Fruit fly (Drosophila melanogaster): ENCODE results near the gene norpA.
A peak's percentile ranks its signal among the peaks of the same experiment; 100 is the strongest.

The norpA gene

dm6 chrX:4322234-4323210 lies at the start of gene norpA (continued):
- TF ChIP-seq CG7745 (tag; optimal IDR thresholded peaks at IDR 0.05), result no peak
- TF ChIP-seq CG11504 (tag; optimal IDR thresholded peaks at IDR 0.05), result peak; percentile 53
- no peak for TF ChIP-seq gt (GFP tag; IDR thresholded peaks at IDR 0.05)
- no peak for TF ChIP-seq Bteb2 (GFP tag; optimal IDR thresholded peaks at IDR 0.05)
- no peak for TF ChIP-seq ab (GFP tag; optimal IDR thresholded peaks at IDR 0.05)
- no peak for TF ChIP-seq Doc2 (GFP tag; IDR thresholded peaks at IDR 0.05)
- TF ChIP-seq br (optimal IDR thresholded peaks at IDR 0.05), result no peak
- no peak for TF ChIP-seq CG10274 (GFP tag; optimal IDR thresholded peaks at IDR 0.05)
- no peak for TF ChIP-seq CG12155 (GFP tag; optimal IDR thresholded peaks at IDR 0.05)
- peak; percentile 82 for TF ChIP-seq stwl (tag; optimal IDR thresholded peaks at IDR 0.05)
- no peak for TF ChIP-seq Ptx1 (GFP tag; IDR thresholded peaks at IDR 0.05)
- no peak for TF ChIP-seq CG7271 (tag; optimal IDR thresholded peaks at IDR 0.05)
- peak; percentile 56 for TF ChIP-seq Ets97D (GFP tag; optimal IDR thresholded peaks at IDR 0.05)
- peak; percentile 59 for TF ChIP-seq CG2678 (tag; optimal IDR thresholded peaks at IDR 0.05)
- TF ChIP-seq tna (GFP tag; IDR thresholded peaks at IDR 0.05; ENCODE audit: partially characterized antibody), result peak; percentile 88
- no peak for TF ChIP-seq kah (GFP tag; optimal IDR thresholded peaks at IDR 0.05)
- peak; percentile 36 for TF ChIP-seq lilli (GFP tag; optimal IDR thresholded peaks at IDR 0.05)
- no peak for TF ChIP-seq NC2α (GFP tag; optimal IDR thresholded peaks at IDR 0.05)
- no peak for TF ChIP-seq Ssrp (tag; optimal IDR thresholded peaks at IDR 0.05)
- TF ChIP-seq Deaf1 (tag; optimal IDR thresholded peaks at IDR 0.05), result peak; percentile 15
- no peak for TF ChIP-seq Hey (tag; optimal IDR thresholded peaks at IDR 0.05)
- TF ChIP-seq CG9797 (GFP tag; optimal IDR thresholded peaks at IDR 0.05), result peak; percentile 12
- peak; percentile 44 for TF ChIP-seq slbo (GFP tag; IDR thresholded peaks at IDR 0.05)
- peak; percentile 25 for TF ChIP-seq PHDP (tag; optimal IDR thresholded peaks at IDR 0.05)
- no peak for TF ChIP-seq CG14965 (GFP tag; optimal IDR thresholded peaks at IDR 0.05; ENCODE audit: borderline replicate concordance)
- peak; percentile 90 for TF ChIP-seq gcm (GFP tag; optimal IDR thresholded peaks at IDR 0.05)
- peak; percentile 19 for TF ChIP-seq CG17359 (tag; optimal IDR thresholded peaks at IDR 0.05)
- TF ChIP-seq Sry-β (GFP tag; optimal IDR thresholded peaks at IDR 0.05), result no peak
- TF ChIP-seq CG14441 (GFP tag; IDR thresholded peaks at IDR 0.05), result no peak
- no peak for TF ChIP-seq gsb-n (tag; optimal IDR thresholded peaks at IDR 0.05)
- peak; percentile 98 for TF ChIP-seq Bgb (GFP tag; IDR thresholded peaks at IDR 0.05; ENCODE audit: partially characterized antibody)
- TF ChIP-seq CG7839 (tag; optimal IDR thresholded peaks at IDR 0.05), result peak; percentile 1
- TF ChIP-seq CG16815 (GFP tag; optimal IDR thresholded peaks at IDR 0.05), result no peak
- no peak for TF ChIP-seq CG17612 (GFP tag; IDR thresholded peaks at IDR 0.05)
- TF ChIP-seq CG10267 (tag; optimal IDR thresholded peaks at IDR 0.05), result peak; percentile 23
- TF ChIP-seq zf30C (GFP tag; optimal IDR thresholded peaks at IDR 0.05), result peak; percentile 30
- no peak for TF ChIP-seq CG10366 (GFP tag; IDR thresholded peaks at IDR 0.05)
- no peak for TF ChIP-seq tio (GFP tag; optimal IDR thresholded peaks at IDR 0.05)
- TF ChIP-seq H2.0 (GFP tag; IDR thresholded peaks at IDR 0.05), result no peak
- peak; percentile 30 for TF ChIP-seq BtbVII (GFP tag; optimal IDR thresholded peaks at IDR 0.05)
- no peak for TF ChIP-seq bigmax (GFP tag; optimal IDR thresholded peaks at IDR 0.05)
- no peak for TF ChIP-seq CG3407 (GFP tag; optimal IDR thresholded peaks at IDR 0.05)
- no peak for TF ChIP-seq CrebB (tag; optimal IDR thresholded peaks at IDR 0.05)
- no peak for TF ChIP-seq CG4707 (GFP tag; optimal IDR thresholded peaks at IDR 0.05)
- no peak for TF ChIP-seq CG14050 (GFP tag; IDR thresholded peaks at IDR 0.05)
- TF ChIP-seq Xrp1 (GFP tag; IDR thresholded peaks at IDR 0.05), result no peak
- no peak for TF ChIP-seq crol (GFP tag; IDR thresholded peaks at IDR 0.05)
- peak; percentile 44 for TF ChIP-seq lab (GFP tag; optimal IDR thresholded peaks at IDR 0.05)
- TF ChIP-seq CG10565 (GFP tag; optimal IDR thresholded peaks at IDR 0.05), result no peak

Measured in whole organism, embryonic.